Fruit fly (Drosophila melanogaster) whole organism, prepupa: ENCODE data around the gene LysD.
A peak's percentile ranks its signal among the peaks of the same experiment; 100 is the strongest.
"Not testable (repeated sequence)": the region's sequence is repeated elsewhere in the genome, so short reads cannot be mapped to it uniquely, and the experiment has no call there.

Experiments used
- CG10631 ChIP-seq: fragments of 200-800 bp; sonication (Bioruptor generic); optimal IDR thresholded peaks from 2 replicates; lab custom pipeline; 2016; ENCODE audit warnings: missing biosample characterization, missing genetic modification characterization
- CG11762 ChIP-seq: fragments of 200-800 bp; sonication (Bioruptor generic); optimal IDR thresholded peaks from 3 replicates; lab custom pipeline; 2016; ENCODE audit warnings: missing biosample characterization, missing genetic modification characterization; ENCODE audit not compliant: insufficient read depth
- CG11902 ChIP-seq: fragments of 200-800 bp; sonication (Bioruptor generic); optimal IDR thresholded peaks from 3 replicates; lab custom pipeline; 2016; ENCODE audit warnings: missing biosample characterization, missing genetic modification characterization
- CG15336 ChIP-seq: fragments of 200-800 bp; sonication (Bioruptor generic); IDR thresholded peaks from 2 replicates; pipeline ENCODE4 v1.3.6; 2022; ENCODE audit warnings: missing biosample characterization, missing genetic modification characterization
- CG16779 ChIP-seq: fragments of 200-800 bp; sonication (Bioruptor generic); optimal IDR thresholded peaks from 3 replicates; lab custom pipeline; 2017; ENCODE audit warnings: missing biosample characterization, mild to moderate bottlenecking, missing genetic modification characterization
- CG3032 ChIP-seq: fragments of 200-800 bp; optimal IDR thresholded peaks from 2 replicates; lab custom pipeline; 2019; ENCODE audit warnings: missing biosample characterization, mild to moderate bottlenecking, missing genetic modification characterization, moderate library complexity
- CG31627 ChIP-seq: fragments of 200-800 bp; sonication (Bioruptor generic); optimal IDR thresholded peaks from 3 replicates; lab custom pipeline; 2016; ENCODE audit warnings: missing biosample characterization, missing genetic modification characterization
- CG32006 ChIP-seq: fragments of 200-800 bp; sonication (Bioruptor generic); optimal IDR thresholded peaks from 3 replicates; lab custom pipeline; 2017; ENCODE audit warnings: missing biosample characterization, mild to moderate bottlenecking, missing genetic modification characterization
- CG34406 ChIP-seq: fragments of 200-800 bp; sonication (Bioruptor generic); optimal IDR thresholded peaks from 3 replicates; lab custom pipeline; 2016; ENCODE audit warnings: missing biosample characterization, missing genetic modification characterization
- CG3919 ChIP-seq: fragments of 200-800 bp; sonication (Bioruptor generic); optimal IDR thresholded peaks from 3 replicates; lab custom pipeline; 2016; ENCODE audit warnings: missing biosample characterization, missing genetic modification characterization
- CG6163 ChIP-seq: fragments of 200-800 bp; sonication (Bioruptor generic); IDR thresholded peaks from 3 replicates; pipeline ENCODE4 v1.3.6; 2022; ENCODE audit warnings: missing biosample characterization, missing genetic modification characterization
- CG6276 ChIP-seq: fragments of 200-800 bp; sonication (Bioruptor generic); optimal IDR thresholded peaks from 2 replicates; lab custom pipeline; 2017; ENCODE audit warnings: missing biosample characterization, mild to moderate bottlenecking, missing genetic modification characterization
- CG8319 ChIP-seq: fragments of 200-800 bp; sonication (Bioruptor generic); optimal IDR thresholded peaks from 3 replicates; lab custom pipeline; 2016; ENCODE audit warnings: missing biosample characterization, missing genetic modification characterization
- Eip75B ChIP-seq: fragments of 200-800 bp; sonication (Bioruptor generic); optimal IDR thresholded peaks from 3 replicates; lab custom pipeline; 2016; ENCODE audit warnings: missing biosample characterization, missing genetic modification characterization
- Eip78C ChIP-seq: fragments of 200-800 bp; sonication (Bioruptor generic); peaks from one replicate; lab custom pipeline; 2016; ENCODE audit warnings: missing biosample characterization, missing genetic modification characterization
- Ets21C ChIP-seq: fragments of 200-800 bp; sonication (Bioruptor generic); optimal IDR thresholded peaks from 3 replicates; lab custom pipeline; 2016; ENCODE audit warnings: missing biosample characterization, missing genetic modification characterization
- Ets96B ChIP-seq: fragments of 200-800 bp; optimal IDR thresholded peaks from 2 replicates; lab custom pipeline; 2019; ENCODE audit warnings: missing biosample characterization, mild to moderate bottlenecking, missing genetic modification characterization, moderate library complexity
- Hr39 ChIP-seq: fragments of 200-800 bp; sonication (Bioruptor generic); optimal IDR thresholded peaks from 2 replicates; lab custom pipeline; 2016; ENCODE audit warnings: missing biosample characterization, missing genetic modification characterization
- Lpt ChIP-seq: fragments of 200-800 bp; sonication (Bioruptor generic); optimal IDR thresholded peaks from 3 replicates; lab custom pipeline; 2016; ENCODE audit warnings: missing biosample characterization, missing genetic modification characterization
- Met ChIP-seq: fragments of 200-800 bp; sonication (Bioruptor generic); optimal IDR thresholded peaks from 3 replicates; lab custom pipeline; 2016; ENCODE audit warnings: missing biosample characterization, missing genetic modification characterization
- Smox ChIP-seq: fragments of 200-800 bp; sonication (Bioruptor generic); optimal IDR thresholded peaks from 3 replicates; lab custom pipeline; 2016; ENCODE audit warnings: missing biosample characterization, missing genetic modification characterization
- Sox14 ChIP-seq: fragments of 200-800 bp; sonication (Bioruptor generic); optimal IDR thresholded peaks from 3 replicates; lab custom pipeline; 2016; ENCODE audit warnings: missing biosample characterization, missing genetic modification characterization
- Sox15 ChIP-seq: fragments of 200-800 bp; sonication (Bioruptor generic); optimal IDR thresholded peaks from 3 replicates; lab custom pipeline; 2016; ENCODE audit warnings: missing biosample characterization, missing genetic modification characterization
- achi ChIP-seq: fragments of 200-800 bp; sonication (Bioruptor generic); optimal IDR thresholded peaks from 3 replicates; lab custom pipeline; 2016; ENCODE audit warnings: missing biosample characterization, missing genetic modification characterization
- acj6 ChIP-seq: fragments of 200-800 bp; sonication (Bioruptor generic); optimal IDR thresholded peaks from 3 replicates; lab custom pipeline; 2016; ENCODE audit warnings: missing biosample characterization, missing genetic modification characterization
- cyc ChIP-seq: fragments of 200-800 bp; sonication (Bioruptor generic); optimal IDR thresholded peaks from 3 replicates; lab custom pipeline; 2016; ENCODE audit warnings: missing biosample characterization, missing genetic modification characterization
- dsx ChIP-seq: fragments of 200-800 bp; optimal IDR thresholded peaks from 3 replicates; lab custom pipeline; 2019; ENCODE audit warnings: missing biosample characterization, mild to moderate bottlenecking, missing genetic modification characterization, moderate library complexity; ENCODE audit not compliant: poor library complexity, severe bottlenecking
- esn ChIP-seq: fragments of 200-800 bp; sonication (Bioruptor generic); optimal IDR thresholded peaks from 2 replicates; lab custom pipeline; 2016; ENCODE audit warnings: missing biosample characterization, mild to moderate bottlenecking, missing genetic modification characterization, moderate library complexity
- fd59A ChIP-seq: fragments of 200-800 bp; sonication (Bioruptor generic); optimal IDR thresholded peaks from 2 replicates; lab custom pipeline; 2017; ENCODE audit warnings: missing biosample characterization, mild to moderate bottlenecking, missing genetic modification characterization, missing genetic modification reagents
- fd85E ChIP-seq: fragments of 200-800 bp; sonication (Bioruptor generic); optimal IDR thresholded peaks from 3 replicates; lab custom pipeline; 2016; ENCODE audit warnings: missing biosample characterization, missing genetic modification characterization
- lz ChIP-seq: fragments of 200-800 bp; sonication (Bioruptor generic); optimal IDR thresholded peaks from 3 replicates; lab custom pipeline; 2016; ENCODE audit warnings: missing biosample characterization, missing genetic modification characterization
- pdm3 ChIP-seq: fragments of 200-800 bp; sonication (Bioruptor generic); optimal IDR thresholded peaks from 3 replicates; lab custom pipeline; 2016; ENCODE audit warnings: missing biosample characterization, missing genetic modification characterization
- spab ChIP-seq: fragments of 200-800 bp; sonication (Bioruptor generic); optimal IDR thresholded peaks from 2 replicates; lab custom pipeline; 2017; ENCODE audit warnings: missing biosample characterization, mild to moderate bottlenecking, missing genetic modification characterization, missing genetic modification reagents
- svp ChIP-seq: fragments of 200-800 bp; sonication (Bioruptor generic); peaks from one replicate; lab custom pipeline; 2016; ENCODE audit warnings: missing biosample characterization, missing genetic modification characterization
- topi ChIP-seq: fragments of 200-800 bp; sonication (Bioruptor generic); optimal IDR thresholded peaks from 3 replicates; lab custom pipeline; 2016; ENCODE audit warnings: missing biosample characterization, missing genetic modification characterization
- vri ChIP-seq: fragments of 200-800 bp; sonication (Bioruptor generic); optimal IDR thresholded peaks from 3 replicates; lab custom pipeline; 2016; ENCODE audit warnings: missing biosample characterization, mild to moderate bottlenecking, missing genetic modification characterization

LysD gene

DNA sequence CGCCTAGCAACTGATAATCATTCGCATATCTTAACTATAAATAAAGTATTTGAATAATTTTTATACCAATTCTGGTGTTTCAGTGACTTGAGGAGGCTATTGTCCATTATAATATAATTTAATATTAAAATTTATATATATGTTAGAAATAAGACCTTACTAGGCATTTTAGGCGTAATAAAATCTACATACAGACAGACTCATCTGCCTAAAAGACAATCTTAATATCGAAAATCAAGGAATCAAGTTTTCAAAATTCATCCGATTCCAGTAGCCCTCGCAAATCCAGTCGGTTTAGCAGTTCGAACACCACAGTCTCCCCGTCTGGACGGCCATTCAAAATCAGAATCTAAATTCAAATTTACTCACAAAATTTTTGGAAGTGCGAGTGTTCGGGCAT lies 40.7 kb upstream of the LysD start, which contains the start of the genes CG9130 and CG9133:
TSS of gene CG9130 (plus strand) at position 301 of the 400 bp plus-strand sequence.
TSS of gene CG9133 (plus strand) at position 301 of the 400 bp plus-strand sequence.
- TF ChIP-seq CG6163 (GFP tag; lab: Robert Waterston, UW), result no peak

DNA sequence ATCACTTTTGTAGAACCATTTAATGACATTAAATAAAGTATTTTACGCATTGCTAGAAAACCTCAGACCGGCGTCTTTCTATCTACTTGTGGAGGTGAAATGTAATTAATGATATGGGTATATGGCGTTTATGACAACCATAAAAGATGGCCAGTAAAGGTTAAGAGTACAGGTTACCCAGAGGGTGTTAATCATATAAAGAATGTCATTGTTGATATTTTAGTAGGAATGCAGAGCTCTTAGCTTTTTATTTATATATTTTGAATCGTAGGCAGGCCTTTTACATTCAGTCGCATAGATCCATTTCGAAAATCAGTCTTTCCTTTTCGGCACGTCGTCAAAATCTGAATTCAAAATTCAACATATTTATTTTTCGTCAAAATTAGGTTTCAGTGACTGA lies 39.4 kb upstream of the LysD start, which contains the start of gene Bfc:
TSS of gene Bfc (plus strand) at position 301 of the 400 bp plus-strand sequence.
- TF ChIP-seq acj6 (GFP tag; lab: Kevin White, UChicago) (no peak), spab (no peak), lz (no peak), Eip75B (no peak), vri (GFP tag; lab: Kevin White, UChicago) (no peak), CG34406 (GFP tag; lab: Kevin White, UChicago) (no peak)
- TF ChIP-seq, all 60 proteins: peak for 0

DNA sequence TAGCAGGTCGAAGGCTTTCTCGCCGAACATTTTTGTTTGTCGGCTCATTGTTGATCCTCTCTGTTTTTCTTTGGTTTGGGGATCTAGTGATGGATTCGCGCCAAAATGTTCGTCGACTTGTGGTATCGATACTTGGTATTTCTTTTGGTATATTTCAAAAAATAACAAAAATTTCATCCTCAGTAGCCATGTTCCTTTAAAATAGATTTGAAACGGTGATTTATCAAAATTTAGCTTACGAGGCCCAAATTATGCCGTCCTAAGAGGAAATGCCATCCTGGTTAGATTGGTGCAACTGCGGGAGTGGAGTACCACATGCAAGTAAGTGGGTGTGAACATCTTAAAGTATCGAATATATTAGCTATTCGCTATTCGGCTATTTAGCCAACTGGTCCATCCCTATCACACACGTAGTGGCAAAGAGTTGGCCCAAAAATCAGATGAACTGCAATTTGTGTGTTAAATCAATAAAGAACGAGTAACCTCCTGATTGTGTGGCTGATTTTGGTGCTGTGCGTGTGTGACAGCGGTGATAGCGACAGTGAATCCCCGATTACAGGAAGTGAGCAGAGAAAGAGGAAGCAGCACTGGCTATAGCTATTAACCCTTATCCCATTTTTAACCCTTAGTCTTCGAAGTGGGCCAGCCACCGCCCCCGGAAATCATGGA lies 36.8 kb upstream of the LysD start, which contains the start of the genes Psf1 and Sac1:
TSS of gene Psf1 (minus strand) at position 51 of the 669 bp plus-strand sequence.
TSS of gene Sac1 (plus strand) at position 191 of the 669 bp plus-strand sequence.
- TF ChIP-seq acj6 (GFP tag; lab: Kevin White, UChicago) (peak; percentile 45), CG31627 (GFP tag; lab: Kevin White, UChicago) (peak; percentile 61), esn (GFP tag; lab: Kevin White, UChicago) (peak; percentile 48), CG34406 (GFP tag; lab: Kevin White, UChicago) (peak; percentile 7), CG11762 (no peak), Eip78C (peak; percentile 86), svp (peak; percentile 81), CG6276 (GFP tag; lab: Kevin White, UChicago) (no peak), CG11902 (GFP tag; lab: Kevin White, UChicago) (peak; percentile 32), Ets96B (no peak), lz (peak; percentile 32), cyc (peak; percentile 54), CG3919 (peak; percentile 40), pdm3 (GFP tag; lab: Kevin White, UChicago) (peak; percentile 50), CG15336 (GFP tag; lab: Robert Waterston, UW) (no peak), achi (GFP tag; lab: Kevin White, UChicago) (peak; percentile 14), CG3032 (tag; lab: Kevin White, UChicago) (peak; percentile 58), CG16779 (tag; lab: Kevin White, UChicago) (no peak), topi (GFP tag; lab: Kevin White, UChicago) (peak; percentile 27), Met (peak; percentile 24), Sox15 (peak; percentile 4), Hr39 (peak; percentile 72), Sox14 (GFP tag; lab: Kevin White, UChicago) (peak; percentile 57), CG32006 (GFP tag; lab: Kevin White, UChicago) (peak; percentile 35), CG8319 (no peak), CG10631 (peak; percentile 34), Ets21C (GFP tag; lab: Kevin White, UChicago) (peak; percentile 48)

DNA sequence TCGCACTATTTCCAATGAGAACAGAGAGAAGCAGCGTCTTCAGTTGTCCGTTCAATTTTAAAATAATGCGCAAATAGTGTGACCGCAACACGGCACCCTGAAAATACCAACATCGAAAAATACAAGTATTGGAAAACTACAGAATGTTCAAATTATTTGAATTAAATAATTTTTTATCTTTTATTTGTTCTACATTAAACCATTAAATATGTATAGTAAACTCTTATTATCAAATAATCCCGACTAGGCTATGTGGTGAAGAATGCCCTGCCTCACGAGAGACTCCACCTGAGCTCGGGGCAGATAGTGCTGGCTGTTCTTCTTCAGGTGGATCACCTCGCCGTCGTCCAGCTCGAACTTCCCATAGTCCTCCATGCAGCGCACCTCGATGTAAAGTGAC lies 35.8 kb upstream of the LysD start, which contains the start of gene CG32318:
TSS of gene CG32318 (minus strand) at position 101 of the 400 bp plus-strand sequence.
- not testable (repeated sequence) for TF ChIP-seq fd85E (GFP tag; lab: Kevin White, UChicago); Smox; fd59A (GFP tag; lab: Kevin White, UChicago)

DNA sequence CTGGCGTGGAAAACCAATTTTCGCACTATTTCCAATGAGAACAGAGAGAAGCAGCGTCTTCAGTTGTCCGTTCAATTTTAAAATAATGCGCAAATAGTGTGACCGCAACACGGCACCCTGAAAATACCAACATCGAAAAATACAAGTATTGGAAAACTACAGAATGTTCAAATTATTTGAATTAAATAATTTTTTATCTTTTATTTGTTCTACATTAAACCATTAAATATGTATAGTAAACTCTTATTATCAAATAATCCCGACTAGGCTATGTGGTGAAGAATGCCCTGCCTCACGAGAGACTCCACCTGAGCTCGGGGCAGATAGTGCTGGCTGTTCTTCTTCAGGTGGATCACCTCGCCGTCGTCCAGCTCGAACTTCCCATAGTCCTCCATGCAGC lies 34.8 kb upstream of the LysD start, which contains the start of gene Klp61F:
TSS of gene Klp61F (minus strand) at position 101 of the 400 bp plus-strand sequence.
- not testable (repeated sequence) for TF ChIP-seq Lpt, dsx, topi (GFP tag; lab: Kevin White, UChicago)
